Worm (Caenorhabditis elegans): ENCODE measurements around the gene Y6G8.15.

DNA sequence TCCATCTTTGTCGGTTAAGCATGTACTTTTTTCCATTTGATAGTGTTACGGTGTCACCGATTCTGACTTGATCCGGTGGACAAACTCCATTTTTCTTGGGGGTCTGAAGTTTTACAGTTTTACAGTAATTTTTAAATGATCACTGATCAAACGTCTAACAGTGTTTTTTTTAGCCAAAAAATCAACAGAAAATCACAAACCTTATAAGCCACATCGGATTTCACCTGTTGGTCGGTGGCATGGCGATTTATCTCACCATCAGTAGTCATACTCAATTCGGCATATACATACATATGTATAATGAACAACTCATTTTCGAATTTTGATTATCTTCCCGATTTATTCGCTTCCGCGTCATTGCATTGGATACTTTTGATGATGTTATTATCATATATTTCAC lies 2.6 kb downstream of the Y6G8.15 start, which contains the start of gene srz-91:
- no peak for TF ChIP-seq hmg-4 (GFP tag; optimal IDR thresholded peaks at IDR 0.05)
- TF ChIP-seq tra-4 (tag; optimal IDR thresholded peaks at IDR 0.05) = no peak
- no peak for TF ChIP-seq ama-1 (optimal IDR thresholded peaks at IDR 0.05)
